Worm (Caenorhabditis elegans) whole organism, young adult: Measurements from ENCODE around the gene dph-2.
A peak's percentile ranks its signal among the peaks of the same experiment; 100 is the strongest.

Source experiments
- B0019.2 ChIP-seq: fragments of 200-800 bp; sonication (Bioruptor generic); conservative IDR thresholded peaks from 2 replicates; pipeline ENCODE4 v1.3.6; 2022; ENCODE audit warnings: missing genetic modification reagents, missing genetic modification characterization, missing compliant biosample characterization
- B0035.1 ChIP-seq: sonication (generic microtip); optimal IDR thresholded peaks from 2 replicates; lab custom pipeline; 2016; ENCODE audit warnings: missing genetic modification characterization, mild to moderate bottlenecking, missing compliant biosample characterization, missing genotype, missing genetic modification reagents
- B0336.3 ChIP-seq: fragments of 200-800 bp; sonication (Bioruptor generic); IDR thresholded peaks from 2 replicates; pipeline ENCODE4 v1.3.6; 2022; ENCODE audit warnings: missing genetic modification characterization, missing compliant biosample characterization
- C06A6.2 ChIP-seq: fragments of 200-800 bp; sonication (Bioruptor generic); conservative IDR thresholded peaks from 2 replicates; pipeline ENCODE4 v1.3.6; 2022; ENCODE audit warnings: missing genetic modification characterization, missing compliant biosample characterization
- D2030.7 ChIP-seq: fragments of 200-800 bp; sonication (Bioruptor generic); IDR thresholded peaks from 2 replicates; pipeline ENCODE4 v1.3.6; 2022; ENCODE audit warnings: missing genetic modification reagents, missing genetic modification characterization, missing compliant biosample characterization
- F33H1.4 ChIP-seq: fragments of 200-800 bp; sonication (Bioruptor generic); IDR thresholded peaks from 2 replicates; pipeline ENCODE4 v1.3.6; 2022; ENCODE audit warnings: missing genetic modification reagents, missing genetic modification characterization, missing compliant biosample characterization
- F37B4.10 ChIP-seq: fragments of 200-800 bp; sonication (Bioruptor generic); IDR thresholded peaks from 2 replicates; pipeline ENCODE4 v1.3.6; 2022; ENCODE audit warnings: missing genetic modification characterization, missing compliant biosample characterization
- F49E8.2 ChIP-seq: sonication (generic microtip); optimal IDR thresholded peaks from 3 replicates; lab custom pipeline; 2017; ENCODE audit warnings: missing genetic modification characterization, mild to moderate bottlenecking, missing compliant biosample characterization, antibody characterized with exemption, moderate library complexity; ENCODE audit not compliant: insufficient read depth
- F55B11.4 ChIP-seq: sonication (generic microtip); optimal IDR thresholded peaks from 2 replicates; lab custom pipeline; 2016; ENCODE audit warnings: missing compliant biosample characterization, missing genetic modification characterization, borderline replicate concordance; ENCODE audit not compliant: insufficient read depth
- F57C9.4 ChIP-seq: sonication (generic microtip); optimal IDR thresholded peaks from 2 replicates; lab custom pipeline; 2017; ENCODE audit warnings: mild to moderate bottlenecking, missing genetic modification characterization, missing compliant biosample characterization
- K11D2.4 ChIP-seq: fragments of 200-800 bp; sonication (Bioruptor generic); IDR thresholded peaks from 2 replicates; pipeline ENCODE4 v1.3.6; 2022; ENCODE audit warnings: missing genetic modification reagents, missing genetic modification characterization, missing compliant biosample characterization
- Y53F4B.3 ChIP-seq: fragments of 200-800 bp; sonication (Bioruptor generic); IDR thresholded peaks from 2 replicates; pipeline ENCODE4 v1.3.6; 2022; ENCODE audit warnings: missing genetic modification reagents, missing genetic modification characterization, missing compliant biosample characterization
- Y53G8AR.9 ChIP-seq: fragments of 200-800 bp; sonication (Bioruptor generic); conservative IDR thresholded peaks from 2 replicates; pipeline ENCODE4 v1.3.6; 2022; ENCODE audit warnings: missing genetic modification reagents, missing genetic modification characterization, missing compliant biosample characterization
- Y79H2A.3 ChIP-seq: fragments of 200-800 bp; sonication (Bioruptor generic); conservative IDR thresholded peaks from 2 replicates; pipeline ENCODE4 v1.3.6; 2022; ENCODE audit warnings: missing genetic modification reagents, missing genetic modification characterization, missing compliant biosample characterization
- Y95B8A.8 ChIP-seq: fragments of 200-800 bp; sonication (Bioruptor generic); IDR thresholded peaks from 2 replicates; pipeline ENCODE4 v1.3.6; 2022; ENCODE audit warnings: missing genetic modification reagents, missing genetic modification characterization, missing compliant biosample characterization
- ama-1 ChIP-seq, 3 experiments: fragments of 150-350 bp in 1 of 3; sonication (generic microtip) in 2 of 3; optimal IDR thresholded peaks; 2 replicates each; lab custom pipeline; 2014 to 2018; ENCODE audit warnings: missing biosample characterization in 2 of 3, missing genetic modification characterization in 2 of 3, missing genetic modification reagents in 2 of 3
- aptf-2 ChIP-seq: fragments of 200-800 bp; sonication (Bioruptor generic); conservative IDR thresholded peaks from 2 replicates; pipeline ENCODE4 v1.3.6; 2022; ENCODE audit warnings: missing genetic modification reagents, missing genetic modification characterization, missing compliant biosample characterization
- athp-1 ChIP-seq: sonication (generic microtip); optimal IDR thresholded peaks from 2 replicates; lab custom pipeline; 2017; ENCODE audit warnings: mild to moderate bottlenecking, missing genetic modification characterization, missing compliant biosample characterization
- attf-5 ChIP-seq: fragments of 200-800 bp; sonication (Bioruptor generic); optimal IDR thresholded peaks from 2 replicates; lab custom pipeline; 2018; ENCODE audit warnings: mild to moderate bottlenecking, missing genetic modification characterization, missing compliant biosample characterization
- bed-1 ChIP-seq: fragments of 200-800 bp; sonication (Bioruptor generic); IDR thresholded peaks from 2 replicates; pipeline ENCODE4 v1.3.6; 2022; ENCODE audit warnings: missing genetic modification reagents, missing genetic modification characterization, missing compliant biosample characterization
- bed-2 ChIP-seq: fragments of 200-800 bp; sonication (Bioruptor generic); IDR thresholded peaks from 2 replicates; pipeline ENCODE4 v1.3.6; 2022; ENCODE audit warnings: missing genetic modification reagents, missing genetic modification characterization, missing compliant biosample characterization
- ccch-3 ChIP-seq: fragments of 200-800 bp; sonication (Bioruptor generic); optimal IDR thresholded peaks from 2 replicates; lab custom pipeline; 2018; ENCODE audit warnings: mild to moderate bottlenecking, missing genetic modification characterization, missing compliant biosample characterization
- cebp-1 ChIP-seq, 2 experiments: fragments of 200-800 bp in 1 of 2; sonication (Bioruptor generic) in 1 of 2; sonication (generic microtip) in 1 of 2; IDR thresholded peaks in 1 of 2; optimal IDR thresholded peaks in 1 of 2; 2 replicates each; pipeline versions ENCODE4 v1.3.6 to Lab custom; 2017 to 2022; ENCODE audit warnings: missing compliant biosample characterization in 2 of 2, missing genetic modification characterization in 2 of 2, mild to moderate bottlenecking in 1 of 2, missing genetic modification reagents in 1 of 2, moderate library complexity in 1 of 2
- cebp-2 ChIP-seq: fragments of 200-800 bp; sonication (Bioruptor generic); IDR thresholded peaks from 2 replicates; pipeline ENCODE4 v1.3.6; 2022; ENCODE audit warnings: missing genetic modification characterization, missing compliant biosample characterization
- ceh-100 ChIP-seq: fragments of 200-800 bp; sonication (Bioruptor generic); IDR thresholded peaks from 2 replicates; pipeline ENCODE4 v1.3.6; 2022; ENCODE audit warnings: missing genetic modification reagents, missing genetic modification characterization, missing compliant biosample characterization
- ceh-79 ChIP-seq: sonication (generic microtip); optimal IDR thresholded peaks from 2 replicates; lab custom pipeline; 2017; ENCODE audit warnings: mild to moderate bottlenecking, missing genetic modification characterization, missing compliant biosample characterization
- chd-7 ChIP-seq: sonication (generic microtip); optimal IDR thresholded peaks from 2 replicates; lab custom pipeline; 2016; ENCODE audit warnings: mild to moderate bottlenecking, missing genetic modification characterization, moderate library complexity, missing compliant biosample characterization
- egl-44 ChIP-seq: fragments of 200-800 bp; sonication (Bioruptor generic); IDR thresholded peaks from 2 replicates; pipeline ENCODE4 v1.3.6; 2022; ENCODE audit warnings: missing genetic modification reagents, missing genetic modification characterization, missing compliant biosample characterization
- egrh-3 ChIP-seq: fragments of 200-800 bp; sonication (Bioruptor generic); IDR thresholded peaks from 2 replicates; pipeline ENCODE4 v1.3.6; 2022; ENCODE audit warnings: missing genetic modification reagents, missing genetic modification characterization, missing compliant biosample characterization
- him-1 ChIP-seq: sonication (generic microtip); optimal IDR thresholded peaks from 2 replicates; lab custom pipeline; 2016; ENCODE audit warnings: missing genotype, missing genetic modification reagents, missing genetic modification characterization, missing compliant biosample characterization
- hmg-1.2 ChIP-seq: fragments of 200-800 bp; sonication (Bioruptor generic); IDR thresholded peaks from 2 replicates; pipeline ENCODE4 v1.3.6; 2022; ENCODE audit warnings: missing genetic modification reagents, missing genetic modification characterization, missing compliant biosample characterization
- hsf-1 ChIP-seq: fragments of 200-800 bp; sonication (Bioruptor generic); IDR thresholded peaks from 2 replicates; pipeline ENCODE4 v1.3.6; 2022; ENCODE audit warnings: missing genetic modification reagents, missing genetic modification characterization, missing compliant biosample characterization
- lin-35 ChIP-seq, 3 experiments: fragments of 150-350 bp in 2 of 3; sonication (generic microtip) in 1 of 3; optimal IDR thresholded peaks; 2 replicates each; lab custom pipeline; 2014 to 2018; ENCODE audit warnings: missing biosample characterization in 3 of 3, missing genetic modification characterization in 3 of 3, missing genetic modification reagents in 3 of 3
- lin-54 ChIP-seq: fragments of 200-800 bp; sonication (Bioruptor generic); optimal IDR thresholded peaks from 2 replicates; lab custom pipeline; 2018; ENCODE audit warnings: mild to moderate bottlenecking, missing genetic modification characterization, missing compliant biosample characterization
- lsl-1 ChIP-seq: fragments of 200-800 bp; sonication (Bioruptor generic); optimal IDR thresholded peaks from 2 replicates; lab custom pipeline; 2018; ENCODE audit warnings: mild to moderate bottlenecking, missing genetic modification characterization, moderate library complexity, missing compliant biosample characterization
- madf-3 ChIP-seq: fragments of 200-800 bp; sonication (Bioruptor generic); IDR thresholded peaks from 2 replicates; pipeline ENCODE4 v1.3.6; 2022; ENCODE audit warnings: missing genetic modification reagents, missing genetic modification characterization, missing compliant biosample characterization
- madf-6 ChIP-seq: fragments of 200-800 bp; sonication (Bioruptor generic); IDR thresholded peaks from 2 replicates; pipeline ENCODE4 v1.3.6; 2022; ENCODE audit warnings: missing genetic modification reagents, missing genetic modification characterization, missing compliant biosample characterization
- nhr-80 ChIP-seq: sonication (generic microtip); optimal IDR thresholded peaks from 2 replicates; lab custom pipeline; 2016; ENCODE audit warnings: missing genetic modification characterization, missing compliant biosample characterization
- rcor-1 ChIP-seq: fragments of 200-800 bp; sonication (Bioruptor generic); IDR thresholded peaks from 2 replicates; pipeline ENCODE4 v1.3.6; 2022; ENCODE audit warnings: missing genetic modification reagents, missing genetic modification characterization, missing compliant biosample characterization
- somi-1 ChIP-seq: fragments of 200-800 bp; sonication (Bioruptor generic); optimal IDR thresholded peaks from 2 replicates; lab custom pipeline; 2018; ENCODE audit warnings: mild to moderate bottlenecking, missing genetic modification characterization, missing compliant biosample characterization
- tbp1 ChIP-seq: fragments of 200-800 bp; sonication (Bioruptor generic); optimal IDR thresholded peaks from 2 replicates; lab custom pipeline; 2018; ENCODE audit warnings: mild to moderate bottlenecking, missing genetic modification characterization, missing compliant biosample characterization
- unc-130 ChIP-seq: sonication (generic microtip); optimal IDR thresholded peaks from 2 replicates; lab custom pipeline; 2016; ENCODE audit warnings: missing genetic modification reagents, missing genetic modification characterization, missing compliant biosample characterization
- xnd-1 ChIP-seq: sonication (generic microtip); optimal IDR thresholded peaks from 2 replicates; lab custom pipeline; 2016; ENCODE audit warnings: missing genotype, missing genetic modification reagents, missing genetic modification characterization, missing compliant biosample characterization
- ztf-3 ChIP-seq: fragments of 200-800 bp; sonication (Bioruptor generic); optimal IDR thresholded peaks from 2 replicates; lab custom pipeline; 2018; ENCODE audit warnings: mild to moderate bottlenecking, missing genetic modification characterization, missing compliant biosample characterization

The dph-2 gene

ce11 chrII:10658576-10659256 is 55.4 kb downstream of the dph-2 start, which contains the start of the genes snu-13 and rsp-7 (continued):
- no peak for TF ChIP-seq ama-1 (optimal IDR thresholded peaks at IDR 0.05; lab: Kevin White, UChicago)
- TF ChIP-seq ama-1 (GFP tag; optimal IDR thresholded peaks at IDR 0.05; lab: Kevin White, UChicago) = no peak
- TF ChIP-seq F55B11.4 (tag; lab: Kevin White, UChicago) = no peak
- TF ChIP-seq rcor-1 = 0 out of 2 replicates have a peak, but pooled peaks have one; percentile 6
- TF ChIP-seq ceh-100 = no peak
- TF ChIP-seq egrh-3 = no peak
- peak; percentile 41 for TF ChIP-seq tbp1 (GFP tag; lab: Kevin White, UChicago)
- no peak for TF ChIP-seq bed-1 (GFP tag; lab: Robert Waterston, UW)
- no peak for TF ChIP-seq madf-3 (GFP tag; lab: Robert Waterston, UW)
- TF ChIP-seq K11D2.4 (GFP tag; lab: Robert Waterston, UW) = no peak
- peak in 1 of 3 experiments; percentile 50 for TF ChIP-seq lin-35 (GFP tag; optimal IDR thresholded peaks at IDR 0.05; lab: Kevin White, UChicago)
- peak; percentile 69 for TF ChIP-seq attf-5 (GFP tag; lab: Kevin White, UChicago)
- TF ChIP-seq Y95B8A.8 (GFP tag; lab: Robert Waterston, UW) = no peak
- TF ChIP-seq C06A6.2 = 0 out of 2 replicates have a peak, but pooled peaks have one; percentile 23
- peak; percentile 0 for TF ChIP-seq somi-1 (GFP tag; lab: Kevin White, UChicago)
- TF ChIP-seq D2030.7 (GFP tag; lab: Robert Waterston, UW) = peak; percentile 22; the same call in 1 of the 2 replicates
- no peak for TF ChIP-seq B0035.1 (tag; lab: Kevin White, UChicago)
- no peak for TF ChIP-seq F57C9.4 (tag; lab: Kevin White, UChicago)
- no peak for TF ChIP-seq B0336.3 (GFP tag; lab: Robert Waterston, UW)
- no peak for TF ChIP-seq ztf-3 (GFP tag; lab: Kevin White, UChicago)

ce11 chrII:10657632-10658108 is 56.4 kb downstream of the dph-2 start, which contains the start of gene lact-3:
lact-3 (minus strand) TSS chrII:10657682.
- TF ChIP-seq Y79H2A.3 (GFP tag; lab: Robert Waterston, UW) = 0 out of 2 replicates have a peak, but pooled peaks have one; percentile 38
- TF ChIP-seq F33H1.4 (GFP tag; lab: Robert Waterston, UW) = peak; percentile 31
- peak; percentile 35 for TF ChIP-seq tbp1 (GFP tag; lab: Kevin White, UChicago)
- peak; percentile 70 for TF ChIP-seq F49E8.2 (tag; lab: Kevin White, UChicago)
- TF ChIP-seq hsf-1 (GFP tag; lab: Robert Waterston, UW) = peak; percentile 68
- TF ChIP-seq chd-7 (tag; lab: Kevin White, UChicago) = peak; percentile 35
- peak; percentile 16 for TF ChIP-seq him-1 (tag; lab: Kevin White, UChicago)
- TF ChIP-seq cebp-1 (GFP tag; IDR thresholded peaks at IDR 0.05; lab: Robert Waterston, UW) = no peak
- peak; percentile 38 for TF ChIP-seq cebp-1 (tag; optimal IDR thresholded peaks at IDR 0.05; lab: Kevin White, UChicago)
- TF ChIP-seq attf-5 (GFP tag; lab: Kevin White, UChicago) = no peak
- TF ChIP-seq egl-44 (GFP tag; lab: Robert Waterston, UW) = 0 out of 2 replicates have a peak, but pooled peaks have one; percentile 13
- no peak for TF ChIP-seq ccch-3
- no peak for TF ChIP-seq ztf-3 (GFP tag; lab: Kevin White, UChicago)
- peak; percentile 37 for TF ChIP-seq xnd-1
- 0 out of 2 replicates have a peak, but pooled peaks have one; percentile 72 for TF ChIP-seq cebp-2 (GFP tag; lab: Robert Waterston, UW)
- TF ChIP-seq Y53F4B.3 (GFP tag; lab: Robert Waterston, UW) = no peak
- TF ChIP-seq bed-2 (GFP tag; lab: Robert Waterston, UW) = no peak
- TF ChIP-seq ceh-79 (tag; lab: Kevin White, UChicago) = peak; percentile 23
- TF ChIP-seq unc-130 (GFP tag; lab: Kevin White, UChicago) = peak; percentile 18
- no peak for TF ChIP-seq D2030.7 (GFP tag; lab: Robert Waterston, UW)
- TF ChIP-seq F37B4.10 (GFP tag; lab: Robert Waterston, UW) = no peak
- peak; percentile 52 for TF ChIP-seq lin-54 (GFP tag; lab: Kevin White, UChicago)
- 0 out of 2 replicates have a peak, but pooled peaks have one; percentile 41 for TF ChIP-seq Y95B8A.8 (GFP tag; lab: Robert Waterston, UW)
- TF ChIP-seq athp-1 (tag; lab: Kevin White, UChicago) = peak; percentile 23
- peak; percentile 65 for TF ChIP-seq madf-6 (GFP tag; lab: Robert Waterston, UW)
- peak; percentile 67 for TF ChIP-seq nhr-80
- no peak for TF ChIP-seq B0019.2 (GFP tag; lab: Robert Waterston, UW)
- peak; percentile 75 for TF ChIP-seq Y53G8AR.9
- TF ChIP-seq aptf-2 (GFP tag; lab: Robert Waterston, UW) = no peak
- TF ChIP-seq lsl-1 (GFP tag; lab: Kevin White, UChicago) = peak; percentile 23
- TF ChIP-seq hmg-1.2 (GFP tag; lab: Robert Waterston, UW) = peak; percentile 49
